5 fruit fly cellular contexts compared by ENCODE assay signal in genomic region chr3L:21321807-21322503, dm6.
A peak's percentile ranks its signal among the peaks of the same experiment; 100 is the strongest.
TF ChIP-seq lines count a peak whose summit lies in the region.

No protein-coding gene starts in this region.

- TF ChIP-seq CTCF in whole organism, embryonic (GFP tag; optimal IDR thresholded peaks at IDR 0.05; lab: Kevin White, UChicago), result no peak

TF ChIP-seq in whole organism, adult, 20 proteins besides CTCF, POLR2A, EP300 and RAD21:
- TF ChIP-seq CG12768 (GFP tag; optimal IDR thresholded peaks at IDR 0.05; lab: Kevin White, UChicago) (peak; percentile 83), CG5204 (GFP tag; optimal IDR thresholded peaks at IDR 0.05; lab: Kevin White, UChicago) (peak; percentile 71), kay (GFP tag; lab: Kevin White, UChicago; ENCODE audit: borderline replicate concordance) (no peak), cic (GFP tag; optimal IDR thresholded peaks at IDR 0.05; lab: Kevin White, UChicago) (no peak), CG11617 (GFP tag; optimal IDR thresholded peaks at IDR 0.05; lab: Kevin White, UChicago) (peak; percentile 43), CG33017 (tag; optimal IDR thresholded peaks at IDR 0.05; lab: Kevin White, UChicago) (peak; percentile 76), Crg-1 (GFP tag; optimal IDR thresholded peaks at IDR 0.05; lab: Kevin White, UChicago) (no peak), Clk (GFP tag; optimal IDR thresholded peaks at IDR 0.05; lab: Kevin White, UChicago) (peak; percentile 71), CG7045 (GFP tag; optimal IDR thresholded peaks at IDR 0.05; lab: Kevin White, UChicago) (peak; percentile 85), Hr96 (GFP tag; optimal IDR thresholded peaks at IDR 0.05; lab: Kevin White, UChicago) (peak; percentile 47), pad (GFP tag; optimal IDR thresholded peaks at IDR 0.05; lab: Kevin White, UChicago) (peak; percentile 1), CG7101 (tag; optimal IDR thresholded peaks at IDR 0.05; lab: Kevin White, UChicago) (peak; percentile 57), toe (GFP tag; optimal IDR thresholded peaks at IDR 0.05; lab: Kevin White, UChicago) (peak; percentile 62)

TF ChIP-seq in whole organism, embryonic, 481 proteins besides CTCF, POLR2A, EP300 and RAD21 (continues in another document):
- TF ChIP-seq Opbp (GFP tag; IDR thresholded peaks at IDR 0.05; lab: Robert Waterston, UW; ENCODE audit: partially characterized antibody) (no peak), CG31224 (GFP tag; IDR thresholded peaks at IDR 0.05; lab: Robert Waterston, UW) (no peak), al (GFP tag; IDR thresholded peaks at IDR 0.05; lab: Robert Waterston, UW) (no peak), Fer3 (tag; optimal IDR thresholded peaks at IDR 0.05; lab: Kevin White, UChicago) (peak; percentile 25), CG6854 (GFP tag; optimal IDR thresholded peaks at IDR 0.05; lab: Kevin White, UChicago) (no peak), CG9727 (GFP tag; optimal IDR thresholded peaks at IDR 0.05; lab: Kevin White, UChicago) (peak; percentile 20), sim (GFP tag; IDR thresholded peaks at IDR 0.05; lab: Robert Waterston, UW) (no peak), CG10209 (GFP tag; optimal IDR thresholded peaks at IDR 0.05; lab: Kevin White, UChicago) (peak; percentile 29), Ssrp (tag; optimal IDR thresholded peaks at IDR 0.05; lab: Kevin White, UChicago) (no peak), Hmx (GFP tag; optimal IDR thresholded peaks at IDR 0.05; lab: Kevin White, UChicago) (no peak), ro (GFP tag; IDR thresholded peaks at IDR 0.05; lab: Robert Waterston, UW) (no peak), Dp (GFP tag; optimal IDR thresholded peaks at IDR 0.05; lab: Kevin White, UChicago) (no peak), CG4424 (GFP tag; optimal IDR thresholded peaks at IDR 0.05; lab: Kevin White, UChicago) (no peak), BtbVII (GFP tag; optimal IDR thresholded peaks at IDR 0.05; lab: Kevin White, UChicago) (peak; percentile 33), Elba2 (GFP tag; optimal IDR thresholded peaks at IDR 0.05; lab: Kevin White, UChicago) (no peak), CG13775 (GFP tag; optimal IDR thresholded peaks at IDR 0.05; lab: Kevin White, UChicago) (peak; percentile 1), Ada2b (GFP tag; IDR thresholded peaks at IDR 0.05; lab: Robert Waterston, UW) (no peak), gem (tag; optimal IDR thresholded peaks at IDR 0.05; lab: Kevin White, UChicago) (peak; percentile 48), corto (GFP tag; optimal IDR thresholded peaks at IDR 0.05; lab: Kevin White, UChicago) (no peak), CG14014 (GFP tag; IDR thresholded peaks at IDR 0.05; lab: Robert Waterston, UW) (peak; percentile 39; the same call in 1 of the 2 replicates)

TF ChIP-seq in whole organism, prepupa, 60 proteins besides CTCF, POLR2A, EP300 and RAD21 (continues in another document):
- TF ChIP-seq CG4318 (GFP tag; optimal IDR thresholded peaks at IDR 0.05; lab: Kevin White, UChicago) (peak; percentile 37), CG10669 (GFP tag; optimal IDR thresholded peaks at IDR 0.05; lab: Kevin White, UChicago) (peak; percentile 59), acj6 (GFP tag; optimal IDR thresholded peaks at IDR 0.05; lab: Kevin White, UChicago) (peak; percentile 35), dac (GFP tag; optimal IDR thresholded peaks at IDR 0.05; lab: Kevin White, UChicago) (no peak), achi (GFP tag; optimal IDR thresholded peaks at IDR 0.05; lab: Kevin White, UChicago) (peak; percentile 45), CG32006 (GFP tag; optimal IDR thresholded peaks at IDR 0.05; lab: Kevin White, UChicago) (peak; percentile 66), CG16779 (tag; optimal IDR thresholded peaks at IDR 0.05; lab: Kevin White, UChicago) (peak; percentile 10), Hr4 (GFP tag; optimal IDR thresholded peaks at IDR 0.05; lab: Kevin White, UChicago) (peak; percentile 36), OdsH (GFP tag; optimal IDR thresholded peaks at IDR 0.05; lab: Kevin White, UChicago) (peak; percentile 51), Smox (GFP tag; optimal IDR thresholded peaks at IDR 0.05; lab: Kevin White, UChicago) (peak; percentile 54), CG10631 (GFP tag; optimal IDR thresholded peaks at IDR 0.05; lab: Kevin White, UChicago) (peak; percentile 17), Gug (GFP tag; IDR thresholded peaks at IDR 0.05; lab: Robert Waterston, UW) (no peak), CG34406 (GFP tag; optimal IDR thresholded peaks at IDR 0.05; lab: Kevin White, UChicago) (peak; percentile 22), Sox102F (GFP tag; optimal IDR thresholded peaks at IDR 0.05; lab: Kevin White, UChicago) (no peak), CG8632 (GFP tag; optimal IDR thresholded peaks at IDR 0.05; lab: Kevin White, UChicago) (peak; percentile 19), Sox14 (GFP tag; optimal IDR thresholded peaks at IDR 0.05; lab: Kevin White, UChicago) (peak; percentile 39), cyc (GFP tag; optimal IDR thresholded peaks at IDR 0.05; lab: Kevin White, UChicago) (peak; percentile 11), eg (GFP tag; IDR thresholded peaks at IDR 0.05; lab: Robert Waterston, UW) (no peak), svp (GFP tag; lab: Kevin White, UChicago) (no peak), CG31627 (GFP tag; optimal IDR thresholded peaks at IDR 0.05; lab: Kevin White, UChicago) (peak; percentile 28), lz (GFP tag; optimal IDR thresholded peaks at IDR 0.05; lab: Kevin White, UChicago) (peak; percentile 19)

TF ChIP-seq in whole organism, pupa, 21 proteins besides CTCF, POLR2A, EP300 and RAD21:
- TF ChIP-seq D1 (tag; optimal IDR thresholded peaks at IDR 0.05; lab: Kevin White, UChicago), result no peak
- TF ChIP-seq EcR (GFP tag; optimal IDR thresholded peaks at IDR 0.05; lab: Kevin White, UChicago), result no peak
- TF ChIP-seq rn (GFP tag; IDR thresholded peaks at IDR 0.05; lab: Robert Waterston, UW), result no peak
- TF ChIP-seq Ets98B (GFP tag; IDR thresholded peaks at IDR 0.05; lab: Robert Waterston, UW), result no peak
- no peak for TF ChIP-seq CG14655 (GFP tag; optimal IDR thresholded peaks at IDR 0.05; lab: Kevin White, UChicago)
- no peak for TF ChIP-seq Snoo (tag; optimal IDR thresholded peaks at IDR 0.05; lab: Kevin White, UChicago)
- peak; percentile 36 for TF ChIP-seq CG34367 (tag; optimal IDR thresholded peaks at IDR 0.05; lab: Kevin White, UChicago)
- no peak for TF ChIP-seq CG10348 (GFP tag; IDR thresholded peaks at IDR 0.05; lab: Robert Waterston, UW)
- peak; percentile 62 for TF ChIP-seq Pif1A (GFP tag; optimal IDR thresholded peaks at IDR 0.05; lab: Kevin White, UChicago)
- no peak for TF ChIP-seq CG17806 (tag; optimal IDR thresholded peaks at IDR 0.05; lab: Kevin White, UChicago)
- TF ChIP-seq CG15710 (tag; optimal IDR thresholded peaks at IDR 0.05; lab: Kevin White, UChicago), result no peak
- TF ChIP-seq CG8159 (tag; optimal IDR thresholded peaks at IDR 0.05; lab: Kevin White, UChicago), result peak; percentile 70
- TF ChIP-seq Pif1B (GFP tag; optimal IDR thresholded peaks at IDR 0.05; lab: Kevin White, UChicago), result peak; percentile 5
TF ChIP-seq in whole organism, pupa: peak in this region for 4.

TF ChIP-seq in whole organism, wandering third instar larva, 38 proteins besides CTCF, POLR2A, EP300 and RAD21:
- TF ChIP-seq foxo (GFP tag; optimal IDR thresholded peaks at IDR 0.05; lab: Kevin White, UChicago) (peak in 1 of 2 experiments; percentile 25), Hnf4 (GFP tag; optimal IDR thresholded peaks at IDR 0.05; lab: Kevin White, UChicago) (no peak), ey (GFP tag; optimal IDR thresholded peaks at IDR 0.05; lab: Kevin White, UChicago) (peak; percentile 38), Mio (GFP tag; optimal IDR thresholded peaks at IDR 0.05; lab: Kevin White, UChicago) (no peak), br (GFP tag; optimal IDR thresholded peaks at IDR 0.05; lab: Kevin White, UChicago) (peak; percentile 5), fru (GFP tag; optimal IDR thresholded peaks at IDR 0.05; lab: Kevin White, UChicago) (peak; percentile 28), HLH106 (tag; optimal IDR thresholded peaks at IDR 0.05; lab: Kevin White, UChicago) (peak; percentile 28), OdsH (GFP tag; optimal IDR thresholded peaks at IDR 0.05; lab: Kevin White, UChicago) (peak; percentile 6), brk (GFP tag; optimal IDR thresholded peaks at IDR 0.05; lab: Kevin White, UChicago) (no peak), tai (GFP tag; optimal IDR thresholded peaks at IDR 0.05; lab: Kevin White, UChicago) (no peak), woc (GFP tag; optimal IDR thresholded peaks at IDR 0.05; lab: Kevin White, UChicago) (no peak), Abd-B (GFP tag; optimal IDR thresholded peaks at IDR 0.05; lab: Kevin White, UChicago) (no peak)
